Worm (Caenorhabditis elegans): Measurements from ENCODE around the gene Y69E1A.8.

Y69E1A.8 gene

ce11 chrIV:10935853-10936491 lies 30.4 kb upstream of the Y69E1A.8 start, which contains the start of gene lgg-2 (continued):
- TF ChIP-seq ces-1 (GFP tag; optimal IDR thresholded peaks at IDR 0.05) (no peak), F10B5.3 (tag; optimal IDR thresholded peaks at IDR 0.05) (peak; percentile 6), D1046.2 (GFP tag; IDR thresholded peaks at IDR 0.05) (no peak), zip-11 (GFP tag; IDR thresholded peaks at IDR 0.05) (no peak), pqm-1 (tag; optimal IDR thresholded peaks at IDR 0.05) (peak; percentile 74), fkh-10 (GFP tag; optimal IDR thresholded peaks at IDR 0.05) (peak; percentile 47), madf-9 (GFP tag; conservative IDR thresholded peaks at IDR 0.05) (peak; percentile 25; the same call in 1 of the 2 replicates), spr-3 (GFP tag; optimal IDR thresholded peaks at IDR 0.05) (no peak), mxl-3 (GFP tag; optimal IDR thresholded peaks at IDR 0.05) (peak; percentile 84), rbr-2 (tag; optimal IDR thresholded peaks at IDR 0.05) (no peak), mep-1 (tag; optimal IDR thresholded peaks at IDR 0.05) (peak; percentile 97), gei-8 (GFP tag; optimal IDR thresholded peaks at IDR 0.05) (peak; percentile 75), ceh-20 (GFP tag; IDR thresholded peaks at IDR 0.05) (peak; percentile 87), tag-97 (GFP tag; IDR thresholded peaks at IDR 0.05) (no peak)

DNA sequence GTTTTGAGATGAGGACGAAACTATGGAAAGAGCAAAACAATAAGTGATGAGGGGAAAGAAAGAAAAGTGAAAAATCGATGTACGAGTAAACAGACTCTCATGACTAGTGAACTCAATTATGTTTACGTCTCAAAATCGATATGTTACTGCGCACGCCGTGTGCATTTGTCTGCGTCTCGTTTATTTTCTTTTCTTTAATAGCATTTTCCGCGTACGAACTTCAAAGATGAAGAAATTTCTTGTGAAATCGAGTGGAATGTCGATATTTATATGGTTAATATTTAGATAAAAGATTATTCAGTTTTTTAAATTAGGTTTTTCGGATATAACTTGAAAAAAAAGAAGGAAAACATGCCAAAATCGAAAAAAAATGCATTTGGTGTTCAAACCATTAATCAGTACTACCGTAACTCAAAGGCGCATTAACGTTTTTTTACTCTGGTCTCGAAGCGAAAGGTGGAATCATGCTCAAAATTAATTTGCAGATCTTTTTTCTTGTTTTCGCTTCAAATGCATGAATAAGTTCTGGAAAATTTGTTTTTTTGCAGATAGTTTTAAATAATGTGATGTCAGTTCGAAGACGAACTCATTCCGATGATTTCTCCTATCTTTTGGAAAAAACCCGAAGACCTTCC lies 29.4 kb upstream of the Y69E1A.8 start, which contains the start of gene fic-1:
Gene fic-1 (plus strand): TSS at position 549 of the 635 bp plus-strand sequence.
- peak in 1 of 2 experiments; percentile 67 for TF ChIP-seq unc-62 (GFP tag; optimal IDR thresholded peaks at IDR 0.05 in 1 of 2)
- no peak for TF ChIP-seq unc-62 (tag; optimal IDR thresholded peaks at IDR 0.05)
- no peak for TF ChIP-seq F49E8.2 (tag; optimal IDR thresholded peaks at IDR 0.05; ENCODE audit: borderline replicate concordance)
- peak; percentile 62 for TF ChIP-seq hlh-11 (tag; optimal IDR thresholded peaks at IDR 0.05)
- TF ChIP-seq lsy-2 (tag; optimal IDR thresholded peaks at IDR 0.05), result peak; percentile 32 to 77
- no peak for TF ChIP-seq nhr-48 (tag; optimal IDR thresholded peaks at IDR 0.05)
- TF ChIP-seq hif-1 (tag; optimal IDR thresholded peaks at IDR 0.05), result peak in 1 of 2 experiments; percentile 26
- TF ChIP-seq mdl-1 (tag; optimal IDR thresholded peaks at IDR 0.05), result peak; percentile 54 to 93
- TF ChIP-seq fkh-10 (GFP tag; optimal IDR thresholded peaks at IDR 0.05), result peak; percentile 95
- no peak for TF ChIP-seq pha-4 (GFP tag; IDR thresholded peaks at IDR 0.05)
- TF ChIP-seq pha-4 (tag; optimal IDR thresholded peaks at IDR 0.05), result peak; percentile 88
- TF ChIP-seq ctbp-1 (GFP tag; IDR thresholded peaks at IDR 0.05), result peak; percentile 54; the same call in 1 of the 2 replicates
- TF ChIP-seq ceh-28 (tag; optimal IDR thresholded peaks at IDR 0.05), result peak; percentile 64
- peak; percentile 24 for TF ChIP-seq lin-38 (GFP tag; IDR thresholded peaks at IDR 0.05)
- TF ChIP-seq mes-2 (tag; optimal IDR thresholded peaks at IDR 0.05; ENCODE audit: poor library complexity, severe bottlenecking), result peak; percentile 41
- peak; percentile 56 for TF ChIP-seq T20F7.1 (GFP tag; optimal IDR thresholded peaks at IDR 0.05)
- peak in 1 of 2 experiments; percentile 26 for TF ChIP-seq daf-16 (GFP tag; optimal IDR thresholded peaks at IDR 0.05)
- peak; percentile 94 for TF ChIP-seq daf-16 (tag; optimal IDR thresholded peaks at IDR 0.05)
- no peak for TF ChIP-seq lin-29 (GFP tag; IDR thresholded peaks at IDR 0.05)
- peak; percentile 93 for TF ChIP-seq hlh-30 (tag; optimal IDR thresholded peaks at IDR 0.05; ENCODE audit: insufficient read depth)
- TF ChIP-seq dpl-1 (GFP tag; optimal IDR thresholded peaks at IDR 0.05), result peak; percentile 53
- no peak for TF ChIP-seq nhr-42 (GFP tag; IDR thresholded peaks at IDR 0.05)
- no peak for TF ChIP-seq T26A8.4 (GFP tag; IDR thresholded peaks at IDR 0.05)
- no peak for TF ChIP-seq nhr-102 (tag; optimal IDR thresholded peaks at IDR 0.05)
- no peak for TF ChIP-seq egl-27 (tag; optimal IDR thresholded peaks at IDR 0.05)
- TF ChIP-seq mxl-3 (GFP tag; optimal IDR thresholded peaks at IDR 0.05), result no peak
- TF ChIP-seq hmg-1.1 (GFP tag; IDR thresholded peaks at IDR 0.05), result 0 out of 2 replicates have a peak, but pooled peaks have one; percentile 39
- peak; percentile 14 for TF ChIP-seq nhr-28 (tag; optimal IDR thresholded peaks at IDR 0.05)
- TF ChIP-seq dve-1 (tag; optimal IDR thresholded peaks at IDR 0.05; ENCODE audit: insufficient read depth), result peak; percentile 58
- peak; percentile 68 for TF ChIP-seq mep-1 (tag; optimal IDR thresholded peaks at IDR 0.05)
- TF ChIP-seq dmd-6 (GFP tag; IDR thresholded peaks at IDR 0.05), result peak; percentile 58
- TF ChIP-seq ZK546.5 (tag; optimal IDR thresholded peaks at IDR 0.05), result no peak
- TF ChIP-seq F37D6.2 (tag; optimal IDR thresholded peaks at IDR 0.05), result peak; percentile 28
- TF ChIP-seq nhr-11 (tag; optimal IDR thresholded peaks at IDR 0.05), result peak; percentile 57
- peak; percentile 92 for TF ChIP-seq ces-1 (GFP tag; optimal IDR thresholded peaks at IDR 0.05)
- no peak for TF ChIP-seq ztf-7 (tag; optimal IDR thresholded peaks at IDR 0.05)
